Worm (Caenorhabditis elegans): ENCODE measurements around the gene F22F7.4.

DNA sequence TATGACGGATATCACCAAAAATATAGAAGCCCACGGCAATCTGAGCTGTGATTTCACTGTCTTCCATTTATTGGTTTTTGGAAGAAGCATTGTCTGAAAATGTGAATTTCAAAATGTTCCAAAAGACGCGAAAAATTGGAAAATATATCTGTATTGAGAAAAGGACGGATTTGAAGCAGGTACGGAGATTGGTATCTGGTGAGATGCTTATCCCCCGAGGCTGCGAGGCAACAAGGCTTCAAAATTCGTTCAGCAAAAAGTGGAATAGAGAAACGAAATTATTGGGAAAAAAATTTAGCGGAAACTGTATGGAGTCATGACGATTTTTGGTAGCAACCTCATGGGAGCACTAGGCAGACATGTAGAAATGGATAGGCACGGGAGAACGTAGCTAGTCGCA, 2.8 kb downstream of the F22F7.4 start, which contains the start of gene F36F12.1:
- TF ChIP-seq him-1 (tag; optimal IDR thresholded peaks at IDR 0.05): no peak
- TF ChIP-seq dao-5 (tag; optimal IDR thresholded peaks at IDR 0.05): no peak
